Fruit fly (Drosophila melanogaster) whole organism, larva: ENCODE results near the gene orb.

Experiments used
- noc ChIP-seq: fragments of 200-800 bp; sonication (Bioruptor generic); optimal IDR thresholded peaks from 3 replicates; lab custom pipeline; 2019; ENCODE audit warnings: missing biosample characterization, mild to moderate bottlenecking, missing genetic modification characterization, moderate library complexity

orb gene

dm6 chr3R:23301270-23301669 is 20.6 kb upstream of the orb start:
- no peak for TF ChIP-seq noc (tag; lab: Kevin White, UChicago)

- TF ChIP-seq noc (tag; lab: Kevin White, UChicago), result no peak
Measured at dm6 chr3R:23300091-23300918, 19.6 kb upstream of the orb start.

dm6 chr3R:23297132-23297862 is 16.6 kb upstream of the orb start:
- TF ChIP-seq noc (tag; lab: Kevin White, UChicago), result no peak

dm6 chr3R:23296146-23296545 is 15.5 kb upstream of the orb start:
- no peak for TF ChIP-seq noc (tag; lab: Kevin White, UChicago)

dm6 chr3R:23295360-23295772 is 14.7 kb upstream of the orb start:
- peak; percentile 31 for TF ChIP-seq noc (tag; lab: Kevin White, UChicago)

dm6 chr3R:23293066-23293777 is 12.6 kb upstream of the orb start:
- no peak for TF ChIP-seq noc (tag; lab: Kevin White, UChicago)

- TF ChIP-seq noc (tag; lab: Kevin White, UChicago), result no peak
Measured at dm6 chr3R:23292267-23292666, 11.6 kb upstream of the orb start.

dm6 chr3R:23290089-23290488 is 9.4 kb upstream of the orb start, which contains the start of gene bb8:
bb8 (minus strand) TSS chr3R:23290189.
- no peak for TF ChIP-seq noc (tag; lab: Kevin White, UChicago)

- TF ChIP-seq noc (tag; lab: Kevin White, UChicago), result no peak
Measured at dm6 chr3R:23287951-23288350, 7.3 kb upstream of the orb start, which contains the start of gene wam. wam (minus strand) TSS chr3R:23288051.

- TF ChIP-seq noc (tag; lab: Kevin White, UChicago), result peak; percentile 41
Measured at dm6 chr3R:23284256-23284655, 3.6 kb upstream of the orb start.

- TF ChIP-seq noc (tag; lab: Kevin White, UChicago), result no peak
Measured at dm6 chr3R:23283702-23284101, 3.0 kb upstream of the orb start, which contains the start of gene CG6763. CG6763 (plus strand) TSS chr3R:23284002.

dm6 chr3R:23279834-23280233 is 822 bp downstream of the orb start:
- TF ChIP-seq noc (tag; lab: Kevin White, UChicago), result no peak

- TF ChIP-seq noc (tag; lab: Kevin White, UChicago), result no peak
Measured at dm6 chr3R:23278704-23279379, 1.8 kb downstream of the orb start.

- TF ChIP-seq noc (tag; lab: Kevin White, UChicago), result no peak
Measured at dm6 chr3R:23260569-23260968, 20.1 kb downstream of the orb start.

dm6 chr3R:23258524-23258923 is 22.1 kb downstream of the orb start:
- TF ChIP-seq noc (tag; lab: Kevin White, UChicago), result no peak
